Fruit fly (Drosophila melanogaster): ENCODE data around the gene KP78b.

- TF ChIP-seq Dll (optimal IDR thresholded peaks at IDR 0.05) (no peak), psq (optimal IDR thresholded peaks at IDR 0.05) (no peak), usp (GFP tag; optimal IDR thresholded peaks at IDR 0.05) (no peak), CG8478 (optimal IDR thresholded peaks at IDR 0.05) (no peak)
Measured at dm6 chr3R:11343450-11343849, 9.5 kb downstream of the KP78b start.
